Worm (Caenorhabditis elegans) whole organism, L4/young adult: ENCODE results near the gene fbxb-103.

Experiments used
- W03F9.2 ChIP-seq: fragments of 150-350 bp; optimal IDR thresholded peaks from 2 replicates; lab custom pipeline; 2014; ENCODE audit warnings: missing biosample characterization, missing genetic modification characterization
- him-1 ChIP-seq: sonication (generic microtip); optimal IDR thresholded peaks from 2 replicates; lab custom pipeline; 2016; ENCODE audit warnings: missing genotype, missing genetic modification reagents, missing genetic modification characterization, missing compliant biosample characterization

DNA sequence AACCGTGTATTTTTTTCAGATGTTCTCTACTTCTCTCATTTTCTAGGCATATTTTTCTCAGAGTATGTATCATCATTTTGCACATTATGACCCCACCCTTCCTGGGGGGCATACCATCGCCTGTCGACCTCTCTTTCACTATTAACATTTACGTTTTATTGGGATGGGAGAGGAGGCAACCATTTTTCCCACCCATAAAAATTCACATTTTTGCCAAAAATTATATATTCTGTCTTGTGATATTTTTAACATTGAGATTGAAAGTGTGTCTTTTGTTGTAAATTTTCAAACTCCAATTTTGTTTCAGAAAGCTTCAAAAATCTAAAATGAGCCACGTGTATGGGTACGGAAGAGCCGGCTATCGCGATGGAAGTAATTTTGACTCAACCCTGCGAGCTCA, 12.2 kb upstream of the fbxb-103 start, which contains the start of gene F53C3.7:
- TF ChIP-seq him-1 (tag; lab: Kevin White, UChicago) (no peak), W03F9.2 (no peak)
